Fruit fly (Drosophila melanogaster) whole organism, embryonic: ENCODE results near the gene flfl.

ENCODE experiments used
- Abd-B ChIP-seq: fragments of 200-800 bp; sonication (Bioruptor generic); optimal IDR thresholded peaks from 2 replicates; lab custom pipeline; 2018; ENCODE audit warnings: missing biosample characterization, mild to moderate bottlenecking, missing genetic modification characterization, moderate library complexity
- B-H1 ChIP-seq: fragments of 200-800 bp; sonication (Bioruptor generic); IDR thresholded peaks from 3 replicates; pipeline ENCODE4 v1.3.6; 2022; ENCODE audit warnings: missing biosample characterization, missing genetic modification characterization
- CG11085 ChIP-seq: fragments of 200-800 bp; sonication (Bioruptor generic); IDR thresholded peaks from 2 replicates; pipeline ENCODE4 v1.3.6; 2022; ENCODE audit warnings: missing biosample characterization, missing genetic modification characterization
- CG11398 ChIP-seq: fragments of 200-800 bp; sonication (Bioruptor generic); optimal IDR thresholded peaks from 2 replicates; lab custom pipeline; 2016; ENCODE audit warnings: missing biosample characterization, missing genetic modification characterization
- CG11695 ChIP-seq: fragments of 200-800 bp; sonication (Bioruptor generic); IDR thresholded peaks from 3 replicates; pipeline ENCODE4 v1.3.6; 2022; ENCODE audit warnings: missing biosample characterization, missing genetic modification characterization
- CG12104 ChIP-seq: fragments of 200-800 bp; sonication (Bioruptor generic); optimal IDR thresholded peaks from 3 replicates; lab custom pipeline; 2016; ENCODE audit warnings: missing biosample characterization, missing genetic modification characterization
- CG1233 ChIP-seq: fragments of 200-800 bp; sonication (Bioruptor generic); optimal IDR thresholded peaks from 4 replicates; lab custom pipeline; 2018; ENCODE audit warnings: missing biosample characterization, mild to moderate bottlenecking, missing genetic modification characterization
- CG12659 ChIP-seq: fragments of 200-800 bp; sonication (Bioruptor generic); optimal IDR thresholded peaks from 3 replicates; lab custom pipeline; 2017; ENCODE audit warnings: mild to moderate bottlenecking, missing biosample characterization, missing genetic modification reagents, missing genetic modification characterization
- CG1647 ChIP-seq: fragments of 200-800 bp; sonication (Bioruptor generic); optimal IDR thresholded peaks from 3 replicates; lab custom pipeline; 2016; ENCODE audit warnings: missing biosample characterization, missing genetic modification characterization
- CG2116 ChIP-seq: fragments of 200-800 bp; sonication (Bioruptor generic); optimal IDR thresholded peaks from 3 replicates; lab custom pipeline; 2018; ENCODE audit warnings: missing biosample characterization, mild to moderate bottlenecking, missing genetic modification characterization
- CG2202 ChIP-seq: fragments of 200-800 bp; sonication (Bioruptor generic); optimal IDR thresholded peaks from 2 replicates; lab custom pipeline; 2018; ENCODE audit warnings: missing biosample characterization, mild to moderate bottlenecking, missing genetic modification characterization
- CG2875 ChIP-seq: fragments of 200-800 bp; sonication (Bioruptor generic); optimal IDR thresholded peaks from 2 replicates; lab custom pipeline; 2017; ENCODE audit warnings: missing biosample characterization, mild to moderate bottlenecking, missing genetic modification characterization, missing genetic modification reagents
- CG30020 ChIP-seq: fragments of 200-800 bp; optimal IDR thresholded peaks from 2 replicates; lab custom pipeline; 2019; ENCODE audit warnings: missing biosample characterization, mild to moderate bottlenecking, missing genetic modification characterization, moderate library complexity
- CG31388 ChIP-seq: fragments of 200-800 bp; sonication (Bioruptor generic); optimal IDR thresholded peaks from 2 replicates; lab custom pipeline; 2016; ENCODE audit warnings: missing biosample characterization, missing genetic modification characterization
- CG34422 ChIP-seq: fragments of 200-800 bp; sonication (Bioruptor generic); IDR thresholded peaks from 3 replicates; pipeline ENCODE4 v1.3.6; 2022; ENCODE audit warnings: missing biosample characterization, missing genetic modification characterization
- CG8089 ChIP-seq: fragments of 200-800 bp; sonication (Bioruptor generic); optimal IDR thresholded peaks from 3 replicates; lab custom pipeline; 2016; ENCODE audit warnings: missing biosample characterization, missing genetic modification characterization
- CG8281 ChIP-seq: fragments of 200-800 bp; sonication (Bioruptor generic); optimal IDR thresholded peaks from 2 replicates; lab custom pipeline; 2018; ENCODE audit warnings: missing biosample characterization, mild to moderate bottlenecking, missing genetic modification characterization, moderate library complexity
- CG8478 ChIP-seq: fragments of >200 bp; optimal IDR thresholded peaks from 2 replicates; lab custom pipeline; 2018
- CG9727 ChIP-seq: fragments of 200-800 bp; sonication (Bioruptor generic); optimal IDR thresholded peaks from 3 replicates; lab custom pipeline; 2017; ENCODE audit warnings: missing biosample characterization, mild to moderate bottlenecking, missing genetic modification characterization
- Dll ChIP-seq: fragments of 200-800 bp; sonication (Bioruptor generic); IDR thresholded peaks from 4 replicates; pipeline ENCODE4 v1.3.6; 2022; ENCODE audit warnings: missing biosample characterization, missing genetic modification characterization; ENCODE audit not compliant: partially characterized antibody
- E2f1 ChIP-seq: fragments of 200-800 bp; sonication (Bioruptor generic); IDR thresholded peaks from 2 replicates; pipeline ENCODE4 v1.3.6; 2022; ENCODE audit warnings: missing biosample characterization, missing genetic modification characterization
- Fer3 ChIP-seq: fragments of 200-800 bp; sonication (Bioruptor generic); optimal IDR thresholded peaks from 2 replicates; lab custom pipeline; 2018; ENCODE audit warnings: missing biosample characterization, mild to moderate bottlenecking, missing genetic modification characterization, moderate library complexity
- Gug ChIP-seq: fragments of 200-800 bp; sonication (Bioruptor generic); IDR thresholded peaks from 4 replicates; pipeline ENCODE4 v1.3.6; 2022; ENCODE audit warnings: missing biosample characterization, missing genetic modification characterization
- Lim3 ChIP-seq: fragments of 200-800 bp; sonication (Bioruptor generic); IDR thresholded peaks from 2 replicates; pipeline ENCODE4 v1.3.6; 2022; ENCODE audit warnings: missing biosample characterization, missing genetic modification characterization
- MBD-R2 ChIP-seq: fragments of 200-800 bp; sonication (Bioruptor generic); IDR thresholded peaks from 2 replicates; pipeline ENCODE4 v1.3.6; 2022; ENCODE audit warnings: missing biosample characterization, missing genetic modification characterization
- Nf-YA ChIP-seq: fragments of 200-800 bp; sonication (Bioruptor generic); IDR thresholded peaks from 2 replicates; pipeline ENCODE4 v1.3.6; 2022; ENCODE audit warnings: missing biosample characterization, missing genetic modification characterization
- Ravus ChIP-seq: fragments of 200-800 bp; sonication (Bioruptor generic); IDR thresholded peaks from 2 replicates; pipeline ENCODE4 v1.3.6; 2022; ENCODE audit warnings: missing biosample characterization, missing genetic modification characterization
- Usf ChIP-seq: fragments of 200-800 bp; sonication (Bioruptor generic); optimal IDR thresholded peaks from 2 replicates; lab custom pipeline; 2017; ENCODE audit warnings: missing genotype, missing biosample characterization, missing genetic modification characterization
- al ChIP-seq: fragments of 200-800 bp; sonication (Bioruptor generic); IDR thresholded peaks from 2 replicates; pipeline ENCODE4 v1.3.6; 2022; ENCODE audit warnings: missing biosample characterization, missing genetic modification characterization
- ase ChIP-seq: fragments of 200-800 bp; sonication (Bioruptor generic); IDR thresholded peaks from 3 replicates; pipeline ENCODE4 v1.3.6; 2022; ENCODE audit warnings: missing biosample characterization, missing genetic modification characterization
- bcd ChIP-seq: fragments of 200-800 bp; sonication (Bioruptor generic); optimal IDR thresholded peaks from 2 replicates; lab custom pipeline; 2017; ENCODE audit warnings: missing biosample characterization, mild to moderate bottlenecking, missing genetic modification characterization
- caup ChIP-seq: fragments of 200-800 bp; sonication (Bioruptor generic); optimal IDR thresholded peaks from 3 replicates; lab custom pipeline; 2017; ENCODE audit warnings: missing biosample characterization, mild to moderate bottlenecking, missing genetic modification characterization, moderate library complexity; ENCODE audit not compliant: severe bottlenecking
- dmrt11E ChIP-seq: fragments of 200-800 bp; sonication (Bioruptor generic); optimal IDR thresholded peaks from 3 replicates; lab custom pipeline; 2018; ENCODE audit warnings: missing biosample characterization, mild to moderate bottlenecking, missing genetic modification characterization, moderate library complexity
- emc ChIP-seq: fragments of 200-800 bp; sonication (Bioruptor generic); optimal IDR thresholded peaks from 2 replicates; lab custom pipeline; 2016; ENCODE audit warnings: missing biosample characterization, missing genetic modification characterization
- exex ChIP-seq: fragments of 200-800 bp; sonication (Bioruptor generic); optimal IDR thresholded peaks from 4 replicates; lab custom pipeline; 2018; ENCODE audit warnings: missing biosample characterization, mild to moderate bottlenecking, missing genetic modification characterization, moderate library complexity
- fd96Cb ChIP-seq: fragments of 200-800 bp; sonication (Bioruptor generic); optimal IDR thresholded peaks from 2 replicates; lab custom pipeline; 2018; ENCODE audit warnings: missing biosample characterization, mild to moderate bottlenecking, missing genetic modification characterization, moderate library complexity
- gro ChIP-seq: fragments of 200-800 bp; sonication (Bioruptor generic); optimal IDR thresholded peaks from 2 replicates; lab custom pipeline; 2016; ENCODE audit warnings: missing biosample characterization, missing genetic modification characterization
- hb ChIP-seq: fragments of 200-800 bp; sonication (Bioruptor generic); IDR thresholded peaks from 3 replicates; pipeline ENCODE4 v1.3.6; 2022; ENCODE audit warnings: missing biosample characterization, missing genetic modification characterization; ENCODE audit not compliant: partially characterized antibody
- kni ChIP-seq: fragments of 200-800 bp; sonication (Bioruptor generic); optimal IDR thresholded peaks from 3 replicates; lab custom pipeline; 2017; ENCODE audit warnings: mild to moderate bottlenecking, missing biosample characterization, missing genetic modification reagents, missing genetic modification characterization
- lbe ChIP-seq: fragments of 200-800 bp; sonication (Bioruptor generic); optimal IDR thresholded peaks from 2 replicates; lab custom pipeline; 2016; ENCODE audit warnings: missing biosample characterization, mild to moderate bottlenecking, missing genetic modification characterization
- pho ChIP-seq: fragments of 200-800 bp; sonication (Bioruptor generic); optimal IDR thresholded peaks from 2 replicates; lab custom pipeline; 2016; ENCODE audit warnings: missing biosample characterization, missing genetic modification characterization
- repo ChIP-seq: fragments of 200-800 bp; sonication (Bioruptor generic); optimal IDR thresholded peaks from 2 replicates; lab custom pipeline; 2016; ENCODE audit warnings: missing biosample characterization, missing genetic modification characterization
- schlank ChIP-seq: fragments of 200-800 bp; sonication (Bioruptor generic); optimal IDR thresholded peaks from 2 replicates; lab custom pipeline; 2018; ENCODE audit warnings: missing biosample characterization, mild to moderate bottlenecking, missing genetic modification characterization
- slp2 ChIP-seq: fragments of 200-800 bp; sonication (Bioruptor generic); optimal IDR thresholded peaks from 2 replicates; lab custom pipeline; 2016; ENCODE audit warnings: missing biosample characterization, missing genetic modification characterization
- tin ChIP-seq: fragments of 200-800 bp; sonication (Bioruptor generic); optimal IDR thresholded peaks from 3 replicates; lab custom pipeline; 2016; ENCODE audit warnings: missing biosample characterization, missing genetic modification characterization
- toy ChIP-seq: fragments of 200-800 bp; sonication (Bioruptor generic); IDR thresholded peaks from 2 replicates; pipeline ENCODE4 v1.3.6; 2022; ENCODE audit warnings: missing biosample characterization, missing genetic modification characterization
- usp ChIP-seq: fragments of >200 bp; optimal IDR thresholded peaks from 2 replicates; lab custom pipeline; 2017; ENCODE audit warnings: missing biosample characterization, missing genetic modification characterization
- zen ChIP-seq: fragments of 200-800 bp; sonication (Bioruptor generic); optimal IDR thresholded peaks from 3 replicates; lab custom pipeline; 2018; ENCODE audit warnings: missing biosample characterization, mild to moderate bottlenecking, missing genetic modification characterization, moderate library complexity
- zen2 ChIP-seq: fragments of 200-800 bp; sonication (Bioruptor generic); IDR thresholded peaks from 3 replicates; pipeline ENCODE4 v1.3.6; 2022; ENCODE audit warnings: missing biosample characterization, missing genetic modification characterization; ENCODE audit not compliant: partially characterized antibody

The flfl gene

dm6 chr3R:13676137-13677086 is 7.3 kb upstream of the flfl start, which contains the start of the genes Lkb1 and CG9588 (continued):
- TF ChIP-seq ase (GFP tag; lab: Robert Waterston, UW) (peak; percentile 84), CG1233 (GFP tag; lab: Kevin White, UChicago) (peak; percentile 32), Fer3 (tag; lab: Kevin White, UChicago) (peak; percentile 45), bcd (GFP tag; lab: Kevin White, UChicago) (peak; percentile 60), CG34422 (GFP tag; lab: Robert Waterston, UW) (peak; percentile 81), CG11085 (GFP tag; lab: Robert Waterston, UW) (peak; percentile 69), zen (tag; lab: Kevin White, UChicago) (peak; percentile 5), CG8281 (tag; lab: Kevin White, UChicago) (no peak), schlank (tag; lab: Kevin White, UChicago) (no peak), kni (no peak), lbe (GFP tag; lab: Kevin White, UChicago) (no peak), gro (peak; percentile 47), E2f1 (GFP tag; lab: Robert Waterston, UW) (peak; percentile 73), Dll (GFP tag; lab: Robert Waterston, UW) (peak; percentile 37; the same call in 1 of the 4 replicates), CG11398 (GFP tag; lab: Kevin White, UChicago) (no peak), B-H1 (peak; percentile 66), CG8478 (no peak), tin (peak; percentile 4), CG30020 (tag; lab: Kevin White, UChicago) (no peak), CG31388 (no peak), Lim3 (no peak), CG12104 (no peak), fd96Cb (tag; lab: Kevin White, UChicago) (peak; percentile 61), CG12659 (peak; percentile 34), CG2116 (GFP tag; lab: Kevin White, UChicago) (peak; percentile 41), Gug (GFP tag; lab: Robert Waterston, UW) (peak; percentile 84), emc (GFP tag; lab: Kevin White, UChicago) (peak; percentile 45), al (GFP tag; lab: Robert Waterston, UW) (peak; percentile 48; the same call in 1 of the 2 replicates), pho (peak; percentile 53), CG1647 (GFP tag; lab: Kevin White, UChicago) (no peak), exex (no peak), Ravus (GFP tag; lab: Robert Waterston, UW) (no peak; the same call in 1 of the 2 replicates), slp2 (GFP tag; lab: Kevin White, UChicago) (peak; percentile 35), MBD-R2 (GFP tag; lab: Robert Waterston, UW) (peak; percentile 79), dmrt11E (peak; percentile 30), zen2 (GFP tag; lab: Robert Waterston, UW) (no peak), CG11695 (GFP tag; lab: Robert Waterston, UW) (peak; percentile 72; the same call in 2 of the 3 replicates), usp (GFP tag; lab: Kevin White, UChicago) (no peak), CG2875 (GFP tag; lab: Kevin White, UChicago) (peak; percentile 25), CG8089 (GFP tag; lab: Kevin White, UChicago) (no peak), Nf-YA (GFP tag; lab: Robert Waterston, UW) (peak; percentile 69; the same call in 1 of the 2 replicates), toy (GFP tag; lab: Robert Waterston, UW) (peak; percentile 52; the same call in 1 of the 2 replicates), Abd-B (GFP tag; lab: Kevin White, UChicago) (peak; percentile 55), hb (GFP tag; lab: Robert Waterston, UW) (no peak), repo (GFP tag; lab: Kevin White, UChicago) (no peak), caup (GFP tag; lab: Kevin White, UChicago) (peak; percentile 42), CG9727 (GFP tag; lab: Kevin White, UChicago) (peak; percentile 66), CG2202 (tag; lab: Kevin White, UChicago) (no peak), Usf (GFP tag; lab: Kevin White, UChicago) (no peak)
